Worm (Caenorhabditis elegans): ENCODE measurements around the gene npr-24.

The npr-24 gene

ce11 chrX:17486735-17487134 is at the start of gene npr-24:
Gene npr-24 (minus strand): TSS chrX:17486835.
- no peak for TF ChIP-seq fkh-10 (GFP tag; optimal IDR thresholded peaks at IDR 0.05)
- TF ChIP-seq nhr-11 (tag; optimal IDR thresholded peaks at IDR 0.05): no peak
- TF ChIP-seq nhr-43 (tag; optimal IDR thresholded peaks at IDR 0.05; ENCODE audit: poor library complexity, severe bottlenecking): no peak
- TF ChIP-seq elt-1 (tag; optimal IDR thresholded peaks at IDR 0.05): no peak
- no peak for TF ChIP-seq nhr-23 (tag; optimal IDR thresholded peaks at IDR 0.05)
- TF ChIP-seq ceh-82 (tag; optimal IDR thresholded peaks at IDR 0.05): no peak
- TF ChIP-seq nhr-237 (tag; optimal IDR thresholded peaks at IDR 0.05): no peak

- TF ChIP-seq lin-39 (tag; optimal IDR thresholded peaks at IDR 0.05) (peak; percentile 30), elt-1 (tag; optimal IDR thresholded peaks at IDR 0.05) (peak; percentile 87), nhr-77 (tag; optimal IDR thresholded peaks at IDR 0.05) (no peak)
Observed at ce11 chrX:17534877-17535276, 48.2 kb upstream of the npr-24 start.

ce11 chrX:17534014-17534465 is 47.4 kb upstream of the npr-24 start, which contains the start of gene F31A3.3:
Gene F31A3.3 (minus strand): TSS chrX:17534064.
- TF ChIP-seq pqm-1 (tag; optimal IDR thresholded peaks at IDR 0.05) (peak; percentile 28), jun-1 (tag; optimal IDR thresholded peaks at IDR 0.05) (no peak), nfya-1 (tag; optimal IDR thresholded peaks at IDR 0.05; ENCODE audit: insufficient read depth) (peak; percentile 7), lin-39 (tag; optimal IDR thresholded peaks at IDR 0.05) (no peak), pha-4 (tag; optimal IDR thresholded peaks at IDR 0.05) (peak; percentile 28), ama-1 (optimal IDR thresholded peaks at IDR 0.05) (no peak), elt-2 (tag; optimal IDR thresholded peaks at IDR 0.05) (peak; percentile 66)

ce11 chrX:17528068-17528467 is 41.4 kb upstream of the npr-24 start, which contains the start of gene sup-10:
Gene sup-10 (plus strand): TSS chrX:17528344.
- TF ChIP-seq lin-39 (tag; optimal IDR thresholded peaks at IDR 0.05) (no peak), nfya-1 (tag; optimal IDR thresholded peaks at IDR 0.05; ENCODE audit: insufficient read depth) (peak; percentile 1)

- TF ChIP-seq elt-3 (tag; optimal IDR thresholded peaks at IDR 0.05) (no peak), nhr-12 (tag; optimal IDR thresholded peaks at IDR 0.05) (no peak), fos-1 (tag; optimal IDR thresholded peaks at IDR 0.05) (no peak), egl-5 (tag; optimal IDR thresholded peaks at IDR 0.05) (no peak), skn-1 (tag; optimal IDR thresholded peaks at IDR 0.05) (no peak), ceh-9 (tag; optimal IDR thresholded peaks at IDR 0.05) (no peak), R02D3.7 (tag; optimal IDR thresholded peaks at IDR 0.05) (no peak), eor-1 (tag; optimal IDR thresholded peaks at IDR 0.05) (no peak), pha-4 (tag; optimal IDR thresholded peaks at IDR 0.05) (no peak), ztf-4 (tag; optimal IDR thresholded peaks at IDR 0.05) (no peak), mml-1 (tag; optimal IDR thresholded peaks at IDR 0.05) (no peak), sea-2 (GFP tag; optimal IDR thresholded peaks at IDR 0.05) (no peak), tbx-2 (tag; optimal IDR thresholded peaks at IDR 0.05) (no peak), unc-62 (GFP tag; optimal IDR thresholded peaks at IDR 0.05) (no peak), nfya-1 (tag; optimal IDR thresholded peaks at IDR 0.05; ENCODE audit: insufficient read depth) (no peak)
Observed at ce11 chrX:17527377-17527776, 40.7 kb upstream of the npr-24 start.

- TF ChIP-seq nhr-77 (tag; optimal IDR thresholded peaks at IDR 0.05): no peak
- TF ChIP-seq nhr-25 (tag; optimal IDR thresholded peaks at IDR 0.05): no peak
- TF ChIP-seq hmg-11 (tag; optimal IDR thresholded peaks at IDR 0.05): no peak
- no peak for TF ChIP-seq zag-1 (tag; optimal IDR thresholded peaks at IDR 0.05)
- no peak for TF ChIP-seq snpc-4 (tag; optimal IDR thresholded peaks at IDR 0.05)
- TF ChIP-seq skn-1 (tag; optimal IDR thresholded peaks at IDR 0.05): no peak
- TF ChIP-seq nfya-1 (tag; optimal IDR thresholded peaks at IDR 0.05; ENCODE audit: insufficient read depth): no peak
- TF ChIP-seq ceh-28 (tag; optimal IDR thresholded peaks at IDR 0.05): no peak
- no peak for TF ChIP-seq lin-39 (tag; optimal IDR thresholded peaks at IDR 0.05)
- no peak for TF ChIP-seq unc-39 (tag; optimal IDR thresholded peaks at IDR 0.05)
Observed at ce11 chrX:17521425-17521824, 34.8 kb upstream of the npr-24 start.

Measured in whole organism, L3 larva.